Worm (Caenorhabditis elegans) whole organism, L3 larva: ENCODE results near the gene hid-1.

Source experiments
- ZK546.5 ChIP-seq: sonication (generic microtip); optimal IDR thresholded peaks from 2 replicates; lab custom pipeline; 2017; ENCODE audit warnings: missing biosample characterization, missing genetic modification characterization
- aly-2 ChIP-seq: fragments of 150-350 bp; optimal IDR thresholded peaks from 2 replicates; lab custom pipeline; 2014; ENCODE audit warnings: missing biosample characterization, missing genetic modification characterization
- ama-1 ChIP-seq: fragments of 150-350 bp; optimal IDR thresholded peaks from 2 replicates; lab custom pipeline; 2018
- ceh-16 ChIP-seq: sonication (generic microtip); optimal IDR thresholded peaks from 2 replicates; lab custom pipeline; 2017; ENCODE audit warnings: missing biosample characterization, missing genetic modification characterization
- daf-12 ChIP-seq: fragments of 150-350 bp; optimal IDR thresholded peaks from 2 replicates; lab custom pipeline; 2014; ENCODE audit warnings: missing biosample characterization, missing genetic modification reagents, missing genetic modification characterization
- egl-27 ChIP-seq: sonication (generic microtip); optimal IDR thresholded peaks from 4 replicates; lab custom pipeline; 2017; ENCODE audit warnings: missing biosample characterization, missing genetic modification reagents, missing genetic modification characterization
- elt-1 ChIP-seq: fragments of 150-350 bp; optimal IDR thresholded peaks from 2 replicates; lab custom pipeline; 2014; ENCODE audit warnings: missing biosample characterization, missing genetic modification characterization
- eor-1 ChIP-seq, 2 experiments: fragments of 150-350 bp; optimal IDR thresholded peaks; 2 replicates each; lab custom pipeline; 2014 to 2018; ENCODE audit warnings: missing biosample characterization in 2 of 2, missing genetic modification characterization in 2 of 2
- fkh-10 ChIP-seq: sonication (generic microtip); optimal IDR thresholded peaks from 2 replicates; lab custom pipeline; 2017; ENCODE audit warnings: missing biosample characterization, missing genetic modification reagents, missing genetic modification characterization
- hmg-11 ChIP-seq: sonication (generic microtip); optimal IDR thresholded peaks from 2 replicates; lab custom pipeline; 2016; ENCODE audit warnings: missing genetic modification characterization, missing compliant biosample characterization
- jun-1 ChIP-seq: fragments of 150-350 bp; optimal IDR thresholded peaks from 2 replicates; lab custom pipeline; 2014; ENCODE audit warnings: missing biosample characterization, missing genetic modification reagents, missing genetic modification characterization
- lin-15B ChIP-seq: fragments of 150-350 bp; optimal IDR thresholded peaks from 2 replicates; lab custom pipeline; 2014; ENCODE audit warnings: missing biosample characterization, missing genetic modification characterization
- lsy-12 ChIP-seq: sonication (generic microtip); optimal IDR thresholded peaks from 2 replicates; lab custom pipeline; 2016; ENCODE audit warnings: mild to moderate bottlenecking, missing genetic modification characterization, missing compliant biosample characterization
- mdl-1 ChIP-seq: fragments of 150-350 bp; optimal IDR thresholded peaks from 2 replicates; lab custom pipeline; 2014; ENCODE audit warnings: missing biosample characterization, missing genetic modification characterization
- nfya-1 ChIP-seq: sonication (generic microtip); optimal IDR thresholded peaks from 2 replicates; lab custom pipeline; 2017; ENCODE audit warnings: missing genetic modification characterization, mild to moderate bottlenecking, missing compliant biosample characterization, antibody characterized with exemption, moderate library complexity; ENCODE audit not compliant: insufficient read depth
- nhr-11 ChIP-seq: fragments of 150-350 bp; optimal IDR thresholded peaks from 2 replicates; lab custom pipeline; 2014; ENCODE audit warnings: missing biosample characterization, missing genetic modification characterization
- nhr-23 ChIP-seq: fragments of 150-350 bp; optimal IDR thresholded peaks from 2 replicates; lab custom pipeline; 2014; ENCODE audit warnings: missing biosample characterization, missing genetic modification reagents, missing genetic modification characterization
- nhr-237 ChIP-seq: fragments of 150-350 bp; optimal IDR thresholded peaks from 2 replicates; lab custom pipeline; 2014; ENCODE audit warnings: missing biosample characterization, missing genetic modification characterization
- nhr-25 ChIP-seq: sonication (generic microtip); optimal IDR thresholded peaks from 2 replicates; lab custom pipeline; 2017; ENCODE audit warnings: missing biosample characterization, missing genetic modification characterization
- nhr-28 ChIP-seq: fragments of 150-350 bp; optimal IDR thresholded peaks from 2 replicates; lab custom pipeline; 2014; ENCODE audit warnings: missing biosample characterization, missing genetic modification characterization
- nhr-43 ChIP-seq: sonication (generic microtip); optimal IDR thresholded peaks from 2 replicates; lab custom pipeline; 2016; ENCODE audit warnings: mild to moderate bottlenecking, missing genetic modification characterization, missing compliant biosample characterization; ENCODE audit not compliant: poor library complexity, severe bottlenecking
- nhr-67 ChIP-seq: fragments of 150-350 bp; optimal IDR thresholded peaks from 2 replicates; lab custom pipeline; 2014; ENCODE audit warnings: missing biosample characterization, missing genetic modification characterization
- pha-4 ChIP-seq: fragments of 150-350 bp; optimal IDR thresholded peaks from 2 replicates; lab custom pipeline; 2014; ENCODE audit warnings: missing biosample characterization, missing genetic modification reagents, missing genetic modification characterization
- skn-1 ChIP-seq: fragments of 150-350 bp; optimal IDR thresholded peaks from 2 replicates; lab custom pipeline; 2014; ENCODE audit warnings: missing biosample characterization, missing genetic modification characterization
- snpc-4 ChIP-seq: fragments of 150-350 bp; optimal IDR thresholded peaks from 2 replicates; lab custom pipeline; 2014; ENCODE audit warnings: missing biosample characterization, missing genetic modification characterization
- tbx-2 ChIP-seq: sonication (generic microtip); optimal IDR thresholded peaks from 2 replicates; lab custom pipeline; 2016; ENCODE audit warnings: mild to moderate bottlenecking, missing genetic modification characterization, missing compliant biosample characterization
- unc-39 ChIP-seq: sonication (generic microtip); optimal IDR thresholded peaks from 4 replicates; lab custom pipeline; 2017; ENCODE audit warnings: missing biosample characterization, missing genetic modification characterization
- unc-62 ChIP-seq: fragments of 150-350 bp; sonication (generic microtip); optimal IDR thresholded peaks from 4 replicates; lab custom pipeline; 2014; ENCODE audit warnings: missing biosample characterization, missing genetic modification reagents, missing genetic modification characterization
- ztf-4 ChIP-seq: fragments of 150-350 bp; optimal IDR thresholded peaks from 2 replicates; lab custom pipeline; 2014; ENCODE audit warnings: missing biosample characterization, missing genetic modification characterization

hid-1 gene

DNA sequence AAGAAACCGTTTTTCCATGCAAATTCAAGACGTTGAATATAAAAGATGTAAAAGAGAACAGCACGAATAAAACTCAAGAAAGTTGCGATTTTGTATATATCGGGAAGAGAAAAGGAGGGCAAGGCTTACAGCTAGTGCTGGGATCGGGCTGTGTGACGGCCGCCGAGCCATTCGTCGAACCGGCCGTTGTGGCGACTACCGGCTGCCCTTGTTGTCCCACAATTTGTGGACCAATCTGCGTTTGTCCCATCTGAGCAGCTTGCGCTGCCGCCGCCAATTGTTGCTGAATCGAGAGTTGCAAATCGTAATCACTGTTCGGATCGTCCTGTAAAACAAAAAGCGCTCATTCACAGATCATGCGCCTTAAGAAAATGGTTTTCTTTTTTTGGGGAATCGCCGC lies 41.6 kb upstream of the hid-1 start:
- TF ChIP-seq jun-1, result no peak
- TF ChIP-seq lsy-12 (tag; lab: Kevin White, UChicago), result no peak

DNA sequence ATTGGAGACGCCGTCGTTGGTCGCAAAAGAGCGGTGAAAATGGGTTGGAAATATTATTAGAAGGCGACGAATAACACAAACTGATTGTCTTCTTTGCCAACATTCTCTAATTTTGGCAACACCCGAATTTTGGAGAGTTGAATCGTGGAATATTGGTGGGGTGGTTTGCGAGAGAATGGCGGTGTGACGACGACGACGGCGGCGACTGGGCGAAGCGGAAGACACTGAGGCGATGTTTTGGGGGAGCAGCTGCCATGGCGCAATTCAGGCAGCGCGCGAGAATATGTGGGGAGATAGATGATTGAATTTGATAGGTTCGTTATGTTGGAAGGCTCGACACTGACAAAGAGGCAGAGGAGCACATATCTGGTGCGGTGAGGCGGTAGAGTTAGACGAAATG lies 37.9 kb upstream of the hid-1 start:
- TF ChIP-seq ceh-16 (tag; lab: Kevin White, UChicago) (no peak), eor-1 (tag; optimal IDR thresholded peaks at IDR 0.05; lab: Kevin White, UChicago) (no peak), nhr-25 (no peak), ama-1 (lab: Kevin White, UChicago) (no peak), elt-1 (tag; lab: Kevin White, UChicago) (no peak), nfya-1 (tag; lab: Kevin White, UChicago) (no peak), jun-1 (no peak), tbx-2 (tag; lab: Kevin White, UChicago) (no peak), lsy-12 (tag; lab: Kevin White, UChicago) (no peak), aly-2 (tag; lab: Kevin White, UChicago) (no peak), unc-62 (GFP tag; lab: Kevin White, UChicago) (no peak), mdl-1 (tag; lab: Kevin White, UChicago) (no peak)
- TF ChIP-seq, all 47 proteins: peak for 0

DNA sequence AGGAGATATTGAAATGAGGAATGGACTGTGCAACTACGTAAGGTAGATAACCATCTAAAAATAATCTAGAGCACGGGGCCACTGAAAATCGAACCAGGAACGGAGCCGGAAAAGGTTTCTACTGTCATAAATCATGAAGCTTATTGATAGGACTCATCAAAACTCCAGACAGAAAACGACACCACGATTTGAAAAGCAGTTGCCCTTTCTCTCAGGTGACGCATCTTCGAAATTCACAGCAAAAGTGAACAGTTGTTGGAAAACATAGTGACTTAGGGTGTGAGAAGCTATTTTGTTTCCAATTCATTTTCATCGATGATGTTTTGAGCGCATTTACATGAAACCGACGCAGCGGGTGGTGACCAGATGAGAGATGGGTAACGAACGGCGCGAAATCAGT lies 36.6 kb upstream of the hid-1 start:
- TF ChIP-seq eor-1 (tag; optimal IDR thresholded peaks at IDR 0.05; lab: Kevin White, UChicago) (no peak), skn-1 (no peak), elt-1 (tag; lab: Kevin White, UChicago) (no peak), nhr-237 (tag; lab: Kevin White, UChicago) (no peak)

ce11 chrX:2452716-2453115 lies 36.1 kb upstream of the hid-1 start:
- no peak for TF ChIP-seq nhr-23
- TF ChIP-seq nhr-11, result no peak
- TF ChIP-seq tbx-2 (tag; lab: Kevin White, UChicago), result no peak
- no peak for TF ChIP-seq ZK546.5 (tag; lab: Kevin White, UChicago)
- TF ChIP-seq ama-1 (lab: Kevin White, UChicago), result no peak
- no peak for TF ChIP-seq snpc-4 (tag; lab: Kevin White, UChicago)
- no peak for TF ChIP-seq ztf-4 (tag; lab: Kevin White, UChicago)

DNA sequence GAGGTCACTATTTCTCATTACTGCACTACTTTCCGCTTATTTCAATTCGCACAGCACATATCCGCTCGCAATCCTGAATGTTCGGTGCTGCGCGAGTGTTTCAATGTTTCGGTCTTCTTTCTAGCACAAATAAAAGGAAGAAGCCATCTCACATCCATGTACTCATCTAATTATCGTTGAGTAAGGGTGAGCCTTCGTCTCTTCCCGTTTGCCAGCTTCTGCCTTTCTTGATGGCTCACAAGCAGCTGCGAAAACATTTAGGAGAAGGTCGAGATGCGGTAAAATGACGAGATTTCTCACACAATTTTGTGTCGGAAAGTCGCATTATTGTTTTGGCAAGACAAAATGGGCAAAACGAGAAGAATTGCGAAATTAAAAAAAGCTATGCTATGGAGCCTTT lies 33.9 kb upstream of the hid-1 start:
- TF ChIP-seq lsy-12 (tag; lab: Kevin White, UChicago), result no peak
- TF ChIP-seq lin-15B (tag; lab: Kevin White, UChicago), result no peak
- TF ChIP-seq nhr-28 (tag; lab: Kevin White, UChicago), result no peak
- TF ChIP-seq nhr-67 (tag; lab: Kevin White, UChicago), result no peak
- TF ChIP-seq nhr-23, result no peak
- TF ChIP-seq hmg-11 (tag; lab: Kevin White, UChicago), result no peak
- TF ChIP-seq skn-1, result no peak
- no peak for TF ChIP-seq mdl-1 (tag; lab: Kevin White, UChicago)

ce11 chrX:2456141-2456540 lies 32.7 kb upstream of the hid-1 start:
- TF ChIP-seq nhr-43 (no peak), egl-27 (tag; lab: Kevin White, UChicago) (no peak), unc-39 (tag; lab: Kevin White, UChicago) (no peak), ztf-4 (tag; lab: Kevin White, UChicago) (no peak), fkh-10 (peak; percentile 71)
- TF ChIP-seq, all 47 proteins: peak for 1

DNA sequence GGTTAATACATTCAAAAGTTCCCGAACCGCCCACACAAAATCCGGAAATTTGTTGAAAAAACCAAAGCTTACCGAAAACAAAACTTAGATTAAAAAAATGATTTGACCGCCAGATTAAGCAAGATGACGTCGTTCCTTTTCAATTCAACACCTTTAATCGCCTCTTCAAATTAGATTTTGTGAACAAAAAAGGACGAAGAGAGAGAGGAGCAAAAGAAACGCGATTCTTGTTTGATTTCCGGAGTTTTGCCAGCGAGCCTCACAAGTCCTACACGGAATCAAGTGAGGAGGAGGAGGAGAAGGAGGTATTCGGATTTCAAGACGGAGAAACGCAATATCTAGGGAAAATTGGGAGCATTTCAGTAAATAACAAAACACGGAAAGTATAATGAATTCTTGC lies 31.4 kb upstream of the hid-1 start:
- TF ChIP-seq daf-12 (tag; lab: Kevin White, UChicago), result no peak
- TF ChIP-seq nhr-23, result no peak
- TF ChIP-seq fkh-10, result peak; percentile 76

ce11 chrX:2459793-2460192 lies 29.1 kb upstream of the hid-1 start, which contains the start of gene fox-1:
fox-1 (minus strand) TSS chrX:2459893.
- TF ChIP-seq ZK546.5 (tag; lab: Kevin White, UChicago), result no peak
- peak; percentile 23 for TF ChIP-seq pha-4 (tag; lab: Kevin White, UChicago)
